Worm (Caenorhabditis elegans) whole organism, early embryonic: Measurements from ENCODE around the gene pag-3.

ENCODE experiments used
- ama-1 ChIP-seq: fragments of 150-350 bp; optimal IDR thresholded peaks from 2 replicates; lab custom pipeline; 2014
- ceh-36 ChIP-seq: sonication (generic microtip); optimal IDR thresholded peaks from 2 replicates; lab custom pipeline; 2016; ENCODE audit warnings: missing genetic modification characterization, inconsistent platforms, missing compliant biosample characterization
- flt-1 ChIP-seq: fragments of 200-800 bp; sonication (Bioruptor generic); IDR thresholded peaks from 2 replicates; pipeline ENCODE4 v1.3.6; 2022; ENCODE audit warnings: missing genetic modification characterization, missing compliant biosample characterization
- hnd-1 ChIP-seq: sonication (generic microtip); optimal IDR thresholded peaks from 2 replicates; lab custom pipeline; 2016; ENCODE audit warnings: missing genetic modification characterization, missing compliant biosample characterization
- sea-1 ChIP-seq: fragments of 200-800 bp; sonication (Bioruptor generic); conservative IDR thresholded peaks from 2 replicates; pipeline ENCODE4 v1.3.6; 2022; ENCODE audit warnings: missing genetic modification characterization, missing compliant biosample characterization
- tbx-11 ChIP-seq: fragments of 200-800 bp; sonication (Bioruptor generic); IDR thresholded peaks from 2 replicates; pipeline ENCODE4 v1.3.6; 2022; ENCODE audit warnings: missing genetic modification characterization, missing compliant biosample characterization
- tbx-37 ChIP-seq: fragments of 200-800 bp; sonication (Bioruptor generic); conservative IDR thresholded peaks from 2 replicates; pipeline ENCODE4 v1.3.6; 2022; ENCODE audit warnings: missing genetic modification reagents, missing genetic modification characterization, missing compliant biosample characterization

DNA sequence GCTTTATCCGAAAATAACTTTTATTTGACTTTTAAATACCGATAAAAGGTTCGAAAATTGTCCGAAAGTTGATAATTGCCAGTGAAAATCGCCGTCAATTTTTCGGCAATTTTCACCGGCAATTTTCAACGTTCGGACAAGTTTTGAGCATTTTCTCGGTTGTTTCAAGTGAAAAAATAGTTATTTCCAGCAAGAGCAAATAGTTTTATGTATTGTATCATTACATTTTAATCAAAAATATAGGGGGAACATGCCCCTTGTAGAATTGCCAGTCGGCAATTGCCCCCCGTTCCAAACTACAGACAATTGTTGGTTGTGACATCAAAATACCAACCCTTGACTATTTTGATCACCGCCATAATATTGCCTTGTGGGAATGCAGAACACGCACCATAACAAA is 8.0 kb upstream of the pag-3 start, which contains the start of gene rgs-10:
- TF ChIP-seq flt-1 (GFP tag; lab: Robert Waterston, UW) (no peak), ama-1 (lab: Kevin White, UChicago) (no peak), ceh-36 (tag; lab: Kevin White, UChicago) (no peak), sea-1 (GFP tag; lab: Robert Waterston, UW) (no peak), tbx-37 (GFP tag; lab: Robert Waterston, UW) (no peak), hnd-1 (no peak), tbx-11 (GFP tag; lab: Robert Waterston, UW) (no peak)
